In the genomic region with DNA sequence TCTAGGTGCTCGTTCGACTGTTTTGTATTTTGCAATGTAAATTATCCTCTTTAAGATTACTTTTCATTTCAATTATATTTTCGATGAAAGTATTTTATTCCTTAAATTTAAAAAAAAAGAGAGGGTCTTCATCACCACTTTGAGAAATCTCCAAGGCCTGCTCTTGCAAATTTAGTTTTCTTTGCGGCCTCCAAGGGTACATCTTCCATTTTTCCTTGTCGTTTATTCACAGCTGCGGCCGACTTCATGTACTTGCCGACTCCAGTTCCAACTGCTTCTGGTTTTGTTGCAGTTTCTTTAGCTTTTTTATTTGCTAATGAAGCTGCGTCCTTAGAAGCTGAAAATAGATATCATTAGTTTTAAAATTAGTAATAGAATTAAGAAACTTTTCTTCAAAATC, we compare ENCODE assay signal across 2 worm cellular contexts.
A peak's percentile ranks its signal among the peaks of the same experiment; 100 is the strongest.
TF ChIP-seq lines count a peak whose summit lies in the region.

No protein-coding gene starts in this region.

TF ChIP-seq in whole organism, L4 larva, 104 proteins besides CTCF, POLR2A, EP300 and RAD21:
- TF ChIP-seq madf-5 (GFP tag; IDR thresholded peaks at IDR 0.05; lab: Robert Waterston, UW) (no peak), egl-27 (tag; optimal IDR thresholded peaks at IDR 0.05; lab: Kevin White, UChicago) (no peak), lin-1 (GFP tag; IDR thresholded peaks at IDR 0.05; lab: Robert Waterston, UW) (no peak), set-16 (GFP tag; IDR thresholded peaks at IDR 0.05; lab: Robert Waterston, UW) (no peak), lin-38 (GFP tag; IDR thresholded peaks at IDR 0.05; lab: Robert Waterston, UW) (peak; percentile 41; the same call in 1 of the 2 replicates), lin-13 (GFP tag; optimal IDR thresholded peaks at IDR 0.05; lab: Kevin White, UChicago) (no peak), hif-1 (tag; optimal IDR thresholded peaks at IDR 0.05; lab: Kevin White, UChicago) (no peak), Y105C5A.15 (GFP tag; IDR thresholded peaks at IDR 0.05; lab: Robert Waterston, UW) (no peak), nhr-6 (tag; optimal IDR thresholded peaks at IDR 0.05; lab: Kevin White, UChicago) (no peak), lsy-2 (tag; optimal IDR thresholded peaks at IDR 0.05; lab: Kevin White, UChicago) (peak in 1 of 2 experiments; percentile 25), ztf-11 (tag; optimal IDR thresholded peaks at IDR 0.05; lab: Kevin White, UChicago) (no peak), attf-4 (tag; optimal IDR thresholded peaks at IDR 0.05; lab: Kevin White, UChicago) (no peak), aha-1 (tag; lab: Kevin White, UChicago) (peak; percentile 57), mes-2 (tag; optimal IDR thresholded peaks at IDR 0.05; lab: Kevin White, UChicago; ENCODE audit: poor library complexity, severe bottlenecking) (no peak), nhr-102 (tag; optimal IDR thresholded peaks at IDR 0.05; lab: Kevin White, UChicago) (no peak), snpc-1.2 (GFP tag; IDR thresholded peaks at IDR 0.05; lab: Robert Waterston, UW) (no peak), nhr-48 (tag; optimal IDR thresholded peaks at IDR 0.05; lab: Kevin White, UChicago) (peak; percentile 15), ctbp-1 (GFP tag; IDR thresholded peaks at IDR 0.05; lab: Robert Waterston, UW) (no peak), mdt-29 (GFP tag; IDR thresholded peaks at IDR 0.05; lab: Robert Waterston, UW) (no peak), lin-15B (tag; optimal IDR thresholded peaks at IDR 0.05; lab: Kevin White, UChicago) (no peak), ama-1 (optimal IDR thresholded peaks at IDR 0.05; lab: Kevin White, UChicago) (peak; percentile 35), lir-3 (tag; optimal IDR thresholded peaks at IDR 0.05; lab: Kevin White, UChicago) (no peak), dmd-6 (GFP tag; IDR thresholded peaks at IDR 0.05; lab: Robert Waterston, UW) (no peak)
TF ChIP-seq in whole organism, L4 larva: peak in this region for 5.

TF ChIP-seq in whole organism, young adult, 124 proteins besides CTCF, POLR2A, EP300 and RAD21:
- TF ChIP-seq madf-8 (GFP tag; conservative IDR thresholded peaks at IDR 0.05; lab: Robert Waterston, UW) (no peak), snpc-4 (GFP tag; optimal IDR thresholded peaks at IDR 0.05; lab: Kevin White, UChicago) (peak; percentile 25), snpc-4 (tag; optimal IDR thresholded peaks at IDR 0.05; lab: Kevin White, UChicago) (no peak), xnd-1 (tag; optimal IDR thresholded peaks at IDR 0.05; lab: Kevin White, UChicago) (no peak), nfyb-1 (GFP tag; IDR thresholded peaks at IDR 0.05; lab: Robert Waterston, UW) (0 out of 2 replicates have a peak, but pooled peaks have one; percentile 20), lin-35 (GFP tag; optimal IDR thresholded peaks at IDR 0.05; lab: Kevin White, UChicago) (no peak), ets-4 (GFP tag; optimal IDR thresholded peaks at IDR 0.05; lab: Kevin White, UChicago) (no peak), rec-8 (tag; optimal IDR thresholded peaks at IDR 0.05; lab: Kevin White, UChicago) (no peak), hmg-1.2 (GFP tag; IDR thresholded peaks at IDR 0.05; lab: Robert Waterston, UW) (peak; percentile 5; the same call in 1 of the 2 replicates), hrde-1 (tag; optimal IDR thresholded peaks at IDR 0.05; lab: Kevin White, UChicago; ENCODE audit: borderline replicate concordance) (peak; percentile 48), nhr-179 (tag; optimal IDR thresholded peaks at IDR 0.05; lab: Kevin White, UChicago) (no peak), B0336.3 (GFP tag; IDR thresholded peaks at IDR 0.05; lab: Robert Waterston, UW) (0 out of 2 replicates have a peak, but pooled peaks have one; percentile 15), snpc-3.4 (tag; optimal IDR thresholded peaks at IDR 0.05; lab: Kevin White, UChicago) (no peak), Y95B8A.8 (GFP tag; IDR thresholded peaks at IDR 0.05; lab: Robert Waterston, UW) (peak; percentile 13; the same call in 1 of the 2 replicates), attf-5 (GFP tag; optimal IDR thresholded peaks at IDR 0.05; lab: Kevin White, UChicago) (no peak), let-526 (GFP tag; IDR thresholded peaks at IDR 0.05; lab: Robert Waterston, UW) (no peak), egl-18 (GFP tag; IDR thresholded peaks at IDR 0.05; lab: Robert Waterston, UW) (no peak), efl-1 (GFP tag; optimal IDR thresholded peaks at IDR 0.05; lab: Kevin White, UChicago) (no peak), madf-6 (GFP tag; IDR thresholded peaks at IDR 0.05; lab: Robert Waterston, UW) (peak; percentile 49; the same call in 1 of the 2 replicates), hlh-26 (GFP tag; conservative IDR thresholded peaks at IDR 0.05; lab: Robert Waterston, UW) (no peak), ceh-58 (GFP tag; IDR thresholded peaks at IDR 0.05; lab: Robert Waterston, UW) (peak; percentile 81; the same call in 1 of the 2 replicates), F10E7.11 (tag; optimal IDR thresholded peaks at IDR 0.05; lab: Kevin White, UChicago) (no peak), unc-130 (GFP tag; optimal IDR thresholded peaks at IDR 0.05; lab: Kevin White, UChicago) (no peak), T26A5.8 (tag; optimal IDR thresholded peaks at IDR 0.05; lab: Kevin White, UChicago) (no peak), F33H1.4 (GFP tag; IDR thresholded peaks at IDR 0.05; lab: Robert Waterston, UW) (peak; percentile 42), bed-1 (GFP tag; IDR thresholded peaks at IDR 0.05; lab: Robert Waterston, UW) (no peak), ceh-100 (GFP tag; IDR thresholded peaks at IDR 0.05; lab: Robert Waterston, UW) (no peak), ztf-26 (tag; optimal IDR thresholded peaks at IDR 0.05; lab: Kevin White, UChicago) (no peak), hsf-1 (GFP tag; IDR thresholded peaks at IDR 0.05; lab: Robert Waterston, UW) (no peak), ztf-25 (GFP tag; IDR thresholded peaks at IDR 0.05; lab: Robert Waterston, UW) (0 out of 2 replicates have a peak, but pooled peaks have one; percentile 66), ceh-79 (tag; optimal IDR thresholded peaks at IDR 0.05; lab: Kevin White, UChicago) (no peak), cebp-1 (GFP tag; IDR thresholded peaks at IDR 0.05; lab: Robert Waterston, UW) (no peak), cebp-1 (tag; optimal IDR thresholded peaks at IDR 0.05; lab: Kevin White, UChicago) (peak; percentile 24), atf-7 (tag; optimal IDR thresholded peaks at IDR 0.05; lab: Kevin White, UChicago) (peak; percentile 6), hmg-20 (GFP tag; IDR thresholded peaks at IDR 0.05; lab: Robert Waterston, UW) (no peak), ccch-3 (GFP tag; optimal IDR thresholded peaks at IDR 0.05; lab: Kevin White, UChicago) (no peak), dox-1 (GFP tag; IDR thresholded peaks at IDR 0.05; lab: Robert Waterston, UW) (no peak), B0035.1 (tag; optimal IDR thresholded peaks at IDR 0.05; lab: Kevin White, UChicago) (peak; percentile 6), F57A8.1 (GFP tag; optimal IDR thresholded peaks at IDR 0.05; lab: Kevin White, UChicago) (no peak), nhr-27 (tag; optimal IDR thresholded peaks at IDR 0.05; lab: Kevin White, UChicago) (no peak)
TF ChIP-seq in whole organism, young adult: peak in this region for 13.
